Worm (Caenorhabditis elegans) whole organism, L4 larva: Measurements from ENCODE around the gene ctr-9.

ENCODE experiments used
- D1046.2 ChIP-seq: fragments of 200-800 bp; sonication (Bioruptor generic); IDR thresholded peaks from 2 replicates; pipeline ENCODE4 v1.3.6; 2022; ENCODE audit warnings: missing genetic modification characterization, missing compliant biosample characterization
- F26F4.8 ChIP-seq: fragments of 200-800 bp; sonication (Bioruptor generic); conservative IDR thresholded peaks from 2 replicates; pipeline ENCODE4 v1.3.6; 2022; ENCODE audit warnings: missing genetic modification characterization, missing compliant biosample characterization
- F37D6.2 ChIP-seq: sonication (generic microtip); optimal IDR thresholded peaks from 2 replicates; lab custom pipeline; 2016; ENCODE audit warnings: mild to moderate bottlenecking, missing genetic modification characterization, missing compliant biosample characterization
- F44E2.7 ChIP-seq: fragments of 200-800 bp; sonication (Bioruptor generic); IDR thresholded peaks from 2 replicates; pipeline ENCODE4 v2.1.2; 2022; ENCODE audit warnings: missing genetic modification characterization, missing compliant biosample characterization
- F49E8.2 ChIP-seq: sonication (generic microtip); optimal IDR thresholded peaks from 2 replicates; lab custom pipeline; 2016; ENCODE audit warnings: missing compliant biosample characterization, mild to moderate bottlenecking, missing genetic modification characterization, borderline replicate concordance
- Y5F2A.4 ChIP-seq: fragments of 200-800 bp; sonication (Bioruptor generic); optimal IDR thresholded peaks from 2 replicates; lab custom pipeline; 2018; ENCODE audit warnings: mild to moderate bottlenecking, missing genetic modification characterization, missing compliant biosample characterization
- aha-1 ChIP-seq: fragments of 150-350 bp; peaks from one replicate; lab custom pipeline; 2014; ENCODE audit warnings: missing biosample characterization, missing genetic modification characterization
- attf-4 ChIP-seq: sonication (generic microtip); optimal IDR thresholded peaks from 3 replicates; lab custom pipeline; 2017; ENCODE audit warnings: missing biosample characterization, missing genetic modification characterization
- ceh-28 ChIP-seq: fragments of 150-350 bp; optimal IDR thresholded peaks from 2 replicates; lab custom pipeline; 2014; ENCODE audit warnings: missing biosample characterization, missing genetic modification reagents, missing genetic modification characterization
- ceh-32 ChIP-seq: sonication (generic microtip); optimal IDR thresholded peaks from 2 replicates; lab custom pipeline; 2016; ENCODE audit warnings: mild to moderate bottlenecking, missing genetic modification characterization, missing compliant biosample characterization; ENCODE audit not compliant: poor library complexity
- ceh-82 ChIP-seq: sonication (generic microtip); optimal IDR thresholded peaks from 2 replicates; lab custom pipeline; 2017; ENCODE audit warnings: missing biosample characterization, missing genetic modification characterization
- ces-1 ChIP-seq: fragments of 150-350 bp; sonication (generic microtip); optimal IDR thresholded peaks from 4 replicates; lab custom pipeline; 2014; ENCODE audit warnings: missing biosample characterization, missing genetic modification reagents, missing genetic modification characterization
- cey-2 ChIP-seq: sonication (generic microtip); optimal IDR thresholded peaks from 3 replicates; lab custom pipeline; 2017; ENCODE audit warnings: missing genetic modification characterization, mild to moderate bottlenecking, missing compliant biosample characterization, antibody characterized with exemption, borderline replicate concordance; ENCODE audit not compliant: insufficient read depth
- daf-12 ChIP-seq: fragments of 150-350 bp; optimal IDR thresholded peaks from 2 replicates; lab custom pipeline; 2014; ENCODE audit warnings: missing biosample characterization, missing genetic modification reagents, missing genetic modification characterization
- daf-16 ChIP-seq, 3 experiments: sonication (generic microtip); optimal IDR thresholded peaks; 2 replicates each; lab custom pipeline; 2016 to 2017; ENCODE audit warnings: missing genetic modification characterization in 3 of 3, missing genetic modification reagents in 3 of 3, mild to moderate bottlenecking in 2 of 3, missing compliant biosample characterization in 2 of 3, missing biosample characterization in 1 of 3, moderate library complexity in 1 of 3
- daf-19 ChIP-seq: fragments of 200-800 bp; sonication (Bioruptor generic); conservative IDR thresholded peaks from 2 replicates; pipeline ENCODE4 v1.3.6; 2022; ENCODE audit warnings: missing genetic modification characterization, missing compliant biosample characterization
- dmd-6 ChIP-seq: fragments of 200-800 bp; sonication (Bioruptor generic); IDR thresholded peaks from 2 replicates; pipeline ENCODE4 v1.3.6; 2022; ENCODE audit warnings: missing genetic modification reagents, missing genetic modification characterization, missing compliant biosample characterization
- dmd-8 ChIP-seq: fragments of 200-800 bp; sonication (Bioruptor generic); IDR thresholded peaks from 2 replicates; pipeline ENCODE4 v1.3.6; 2022; ENCODE audit warnings: missing genetic modification characterization, missing compliant biosample characterization
- dpl-1 ChIP-seq: fragments of 150-350 bp; optimal IDR thresholded peaks from 2 replicates; lab custom pipeline; 2014; ENCODE audit warnings: missing biosample characterization, missing genetic modification reagents, missing genetic modification characterization
- duxl-1 ChIP-seq: sonication (generic microtip); optimal IDR thresholded peaks from 2 replicates; lab custom pipeline; 2016; ENCODE audit warnings: mild to moderate bottlenecking, missing genetic modification characterization, moderate library complexity, missing compliant biosample characterization; ENCODE audit not compliant: poor library complexity
- gei-8 ChIP-seq: fragments of 200-800 bp; sonication (Bioruptor generic); optimal IDR thresholded peaks from 2 replicates; lab custom pipeline; 2018; ENCODE audit warnings: mild to moderate bottlenecking, missing genetic modification characterization, missing compliant biosample characterization
- hif-1 ChIP-seq, 2 experiments: sonication (generic microtip); optimal IDR thresholded peaks; 2 replicates each; lab custom pipeline; 2016 to 2017; ENCODE audit warnings: missing compliant biosample characterization in 2 of 2, missing genetic modification characterization in 2 of 2, missing genetic modification reagents in 2 of 2, missing genotype in 2 of 2, mild to moderate bottlenecking in 1 of 2
- hlh-11 ChIP-seq: fragments of 200-800 bp; sonication (Bioruptor generic); optimal IDR thresholded peaks from 2 replicates; lab custom pipeline; 2018; ENCODE audit warnings: mild to moderate bottlenecking, missing genetic modification characterization, missing compliant biosample characterization
- hmg-1.1 ChIP-seq: fragments of 200-800 bp; sonication (Bioruptor generic); IDR thresholded peaks from 2 replicates; pipeline ENCODE4 v1.3.6; 2022; ENCODE audit warnings: missing genetic modification reagents, missing genetic modification characterization, missing compliant biosample characterization
- lin-1 ChIP-seq: fragments of 200-800 bp; sonication (Bioruptor generic); IDR thresholded peaks from 2 replicates; pipeline ENCODE4 v1.3.6; 2022; ENCODE audit warnings: missing genetic modification reagents, missing genetic modification characterization, missing compliant biosample characterization
- lin-13 ChIP-seq: fragments of 150-350 bp; optimal IDR thresholded peaks from 2 replicates; lab custom pipeline; 2014; ENCODE audit warnings: missing biosample characterization, missing genetic modification reagents, missing genetic modification characterization
- lin-15B ChIP-seq: fragments of 150-350 bp; sonication (generic microtip); optimal IDR thresholded peaks from 3 replicates; lab custom pipeline; 2014; ENCODE audit warnings: missing biosample characterization, missing genetic modification characterization
- lir-3 ChIP-seq: sonication (generic microtip); optimal IDR thresholded peaks from 2 replicates; lab custom pipeline; 2016; ENCODE audit warnings: mild to moderate bottlenecking, missing genetic modification characterization, missing compliant biosample characterization
- lsy-2 ChIP-seq, 2 experiments: fragments of 150-350 bp in 1 of 2; sonication (generic microtip) in 1 of 2; optimal IDR thresholded peaks; 2 replicates each; lab custom pipeline; 2014 to 2017; ENCODE audit warnings: missing biosample characterization in 2 of 2, missing genetic modification characterization in 2 of 2
- madf-5 ChIP-seq, 2 experiments: fragments of 200-800 bp; sonication (Bioruptor generic); IDR thresholded peaks; 2 replicates each; pipeline ENCODE4 v1.3.6; 2022; ENCODE audit warnings: missing compliant biosample characterization in 2 of 2, missing genetic modification characterization in 2 of 2
- mdl-1 ChIP-seq, 2 experiments: fragments of 150-350 bp in 1 of 2; sonication (generic microtip) in 1 of 2; optimal IDR thresholded peaks; 2 replicates each; lab custom pipeline; 2014 to 2017; ENCODE audit warnings: missing biosample characterization in 2 of 2, missing genetic modification characterization in 2 of 2
- mxl-2 ChIP-seq: fragments of 200-800 bp; sonication (Bioruptor generic); conservative IDR thresholded peaks from 2 replicates; pipeline ENCODE4 v1.3.6; 2022; ENCODE audit warnings: missing genetic modification reagents, missing genetic modification characterization, missing compliant biosample characterization
- nhr-111 ChIP-seq: fragments of 200-800 bp; sonication (Bioruptor generic); optimal IDR thresholded peaks from 2 replicates; lab custom pipeline; 2018; ENCODE audit warnings: mild to moderate bottlenecking, missing genetic modification characterization, missing compliant biosample characterization
- nhr-237 ChIP-seq: sonication (generic microtip); optimal IDR thresholded peaks from 2 replicates; lab custom pipeline; 2017; ENCODE audit warnings: missing biosample characterization, missing genetic modification characterization
- nhr-42 ChIP-seq: fragments of 200-800 bp; sonication (Bioruptor generic); IDR thresholded peaks from 2 replicates; pipeline ENCODE4 v1.3.6; 2022; ENCODE audit warnings: missing genetic modification characterization, missing compliant biosample characterization
- nhr-6 ChIP-seq: fragments of 150-350 bp; optimal IDR thresholded peaks from 2 replicates; lab custom pipeline; 2014; ENCODE audit warnings: missing biosample characterization, missing genetic modification characterization
- nhr-77 ChIP-seq: fragments of 150-350 bp; optimal IDR thresholded peaks from 2 replicates; lab custom pipeline; 2014; ENCODE audit warnings: missing biosample characterization, missing genetic modification characterization
- pha-4 ChIP-seq, 2 experiments: fragments of 150-350 bp in 1 of 2; fragments of 200-800 bp in 1 of 2; sonication (Bioruptor generic) in 1 of 2; IDR thresholded peaks in 1 of 2; optimal IDR thresholded peaks in 1 of 2; 2 replicates each; pipeline versions ENCODE4 v1.3.6 to Lab custom; 2014 to 2022; ENCODE audit warnings: missing genetic modification characterization in 2 of 2, missing genetic modification reagents in 2 of 2, missing biosample characterization in 1 of 2, missing compliant biosample characterization in 1 of 2
- pqm-1 ChIP-seq: sonication (generic microtip); optimal IDR thresholded peaks from 2 replicates; lab custom pipeline; 2017; ENCODE audit warnings: missing biosample characterization, missing genetic modification characterization
- saeg-2 ChIP-seq: fragments of 200-800 bp; sonication (Bioruptor generic); IDR thresholded peaks from 2 replicates; pipeline ENCODE4 v1.3.6; 2022; ENCODE audit warnings: missing genetic modification reagents, missing genetic modification characterization, missing compliant biosample characterization
- snpc-4 ChIP-seq: fragments of 150-350 bp; optimal IDR thresholded peaks from 2 replicates; lab custom pipeline; 2014; ENCODE audit warnings: missing biosample characterization, missing genetic modification characterization
- unc-39 ChIP-seq: sonication (generic microtip); optimal IDR thresholded peaks from 2 replicates; lab custom pipeline; 2017; ENCODE audit warnings: missing biosample characterization, missing genetic modification characterization
- vab-7 ChIP-seq: fragments of 200-800 bp; sonication (Bioruptor generic); IDR thresholded peaks from 2 replicates; pipeline ENCODE4 v1.3.6; 2022; ENCODE audit warnings: missing genetic modification reagents, missing genetic modification characterization, missing compliant biosample characterization
- zag-1 ChIP-seq: fragments of 150-350 bp; optimal IDR thresholded peaks from 2 replicates; lab custom pipeline; 2014; ENCODE audit warnings: missing biosample characterization, missing genetic modification characterization
- zfp-2 ChIP-seq: sonication (generic microtip); optimal IDR thresholded peaks from 2 replicates; lab custom pipeline; 2016; ENCODE audit warnings: mild to moderate bottlenecking, missing genetic modification characterization, missing compliant biosample characterization
- ztf-11 ChIP-seq: fragments of 150-350 bp; optimal IDR thresholded peaks from 2 replicates; lab custom pipeline; 2014; ENCODE audit warnings: missing biosample characterization, missing genetic modification characterization
- ztf-7 ChIP-seq: fragments of 150-350 bp; optimal IDR thresholded peaks from 2 replicates; lab custom pipeline; 2014; ENCODE audit warnings: missing biosample characterization, missing genetic modification characterization

ctr-9 gene

DNA sequence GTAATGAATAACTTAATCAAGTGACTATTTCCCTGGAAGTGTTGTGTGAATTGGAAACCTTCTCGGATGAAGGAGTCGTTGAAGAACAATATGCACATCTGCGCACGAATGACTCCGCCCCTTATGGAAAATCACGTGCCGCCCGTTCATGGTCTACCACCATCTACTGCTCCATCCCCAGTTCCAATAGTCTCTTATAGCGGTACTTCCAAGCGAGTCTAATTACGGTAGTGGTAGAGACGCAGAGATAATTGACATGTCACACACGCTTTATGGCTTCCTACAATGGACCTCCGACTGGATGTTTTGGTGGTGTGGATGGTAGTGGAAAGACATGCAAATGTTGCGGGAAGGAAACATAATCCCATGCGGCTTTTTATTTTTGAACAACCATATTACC lies 40.3 kb upstream of the ctr-9 start (continued):
- TF ChIP-seq zag-1 (tag; lab: Kevin White, UChicago) (no peak), lir-3 (no peak), F37D6.2 (tag; lab: Kevin White, UChicago) (no peak), pha-4 (GFP tag; IDR thresholded peaks at IDR 0.05; lab: Robert Waterston, UW) (no peak), pha-4 (tag; optimal IDR thresholded peaks at IDR 0.05; lab: Kevin White, UChicago) (no peak), saeg-2 (GFP tag; lab: Robert Waterston, UW) (no peak), daf-12 (tag; lab: Kevin White, UChicago) (no peak), lin-15B (tag; lab: Kevin White, UChicago) (no peak), ztf-11 (no peak), F26F4.8 (no peak), ces-1 (GFP tag; lab: Kevin White, UChicago) (no peak), lin-1 (GFP tag; lab: Robert Waterston, UW) (no peak), gei-8 (GFP tag; lab: Kevin White, UChicago) (no peak), F44E2.7 (GFP tag; lab: Robert Waterston, UW) (no peak), daf-16 (GFP tag; optimal IDR thresholded peaks at IDR 0.05; lab: Kevin White, UChicago) (no peak), daf-16 (tag; optimal IDR thresholded peaks at IDR 0.05; lab: Kevin White, UChicago) (no peak), F49E8.2 (tag; lab: Kevin White, UChicago) (no peak), ztf-7 (tag; lab: Kevin White, UChicago) (no peak), lin-13 (GFP tag; lab: Kevin White, UChicago) (no peak), nhr-111 (GFP tag; lab: Kevin White, UChicago) (no peak), nhr-42 (GFP tag; lab: Robert Waterston, UW) (no peak)

DNA sequence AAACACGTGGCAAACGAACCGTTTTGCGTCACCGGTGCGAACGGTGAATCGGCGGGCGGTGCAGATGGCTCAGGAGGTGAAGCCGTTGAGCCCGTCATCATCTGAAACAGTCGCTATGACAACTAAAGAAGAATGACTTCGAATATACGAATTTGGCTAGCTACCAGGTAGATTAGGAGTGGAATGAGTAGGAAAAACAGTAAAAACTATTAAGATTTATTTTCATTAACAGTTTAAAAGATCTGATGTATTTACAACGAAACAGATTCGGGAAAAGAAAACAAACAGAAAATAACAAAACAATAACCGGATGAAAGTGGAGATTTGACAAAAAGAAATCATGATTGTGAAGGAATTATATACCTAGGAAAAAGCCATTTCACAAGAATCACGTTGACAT lies 37.2 kb upstream of the ctr-9 start, which contains the start of gene F54C8.7:
TSS of gene F54C8.7 (minus strand) at position 101 of the 400 bp plus-strand sequence.
- TF ChIP-seq zfp-2 (tag; lab: Kevin White, UChicago): no peak
- TF ChIP-seq dpl-1 (GFP tag; lab: Kevin White, UChicago): no peak
- TF ChIP-seq F37D6.2 (tag; lab: Kevin White, UChicago): no peak
- no peak for TF ChIP-seq ztf-7 (tag; lab: Kevin White, UChicago)
- TF ChIP-seq ceh-32 (tag; lab: Kevin White, UChicago): no peak
- TF ChIP-seq nhr-77 (tag; lab: Kevin White, UChicago): no peak
- no peak for TF ChIP-seq hmg-1.1
- TF ChIP-seq madf-5 (GFP tag; IDR thresholded peaks at IDR 0.05; lab: Robert Waterston, UW): no peak
- TF ChIP-seq gei-8 (GFP tag; lab: Kevin White, UChicago): no peak
- no peak for TF ChIP-seq mdl-1 (tag; optimal IDR thresholded peaks at IDR 0.05; lab: Kevin White, UChicago)
- TF ChIP-seq zag-1 (tag; lab: Kevin White, UChicago): no peak
- no peak for TF ChIP-seq aha-1 (tag; lab: Kevin White, UChicago)
- no peak for TF ChIP-seq mxl-2 (GFP tag; lab: Robert Waterston, UW)
- TF ChIP-seq dmd-6: no peak
- no peak for TF ChIP-seq nhr-237 (tag; lab: Kevin White, UChicago)
- no peak for TF ChIP-seq nhr-6 (tag; lab: Kevin White, UChicago)
- no peak for TF ChIP-seq snpc-4 (tag; lab: Kevin White, UChicago)
- TF ChIP-seq, all 104 proteins: peak for 0

DNA sequence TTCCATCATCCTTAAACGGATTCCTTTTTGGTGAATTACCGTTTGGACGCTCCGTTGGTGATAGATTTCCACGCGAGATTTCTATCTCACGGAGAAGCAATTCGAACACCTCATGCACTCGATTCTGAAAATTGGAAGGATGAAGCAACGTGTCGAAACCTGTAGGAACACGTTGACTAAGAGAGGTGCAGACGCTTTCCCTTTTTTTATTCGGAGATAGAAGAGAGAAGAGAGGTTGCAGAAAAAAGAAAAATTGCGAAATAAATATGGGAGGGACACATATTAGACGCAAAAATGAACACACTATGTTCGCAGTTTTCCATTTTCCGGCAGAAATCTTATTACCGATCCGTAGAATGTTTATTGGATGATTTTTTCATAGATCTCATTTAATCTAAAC lies 36.5 kb upstream of the ctr-9 start:
- TF ChIP-seq ceh-82 (no peak), unc-39 (no peak), D1046.2 (no peak), lir-3 (no peak), cey-2 (peak; percentile 4), gei-8 (GFP tag; lab: Kevin White, UChicago) (no peak), hmg-1.1 (no peak), duxl-1 (tag; lab: Kevin White, UChicago) (no peak), dmd-8 (GFP tag; lab: Robert Waterston, UW) (no peak), attf-4 (tag; lab: Kevin White, UChicago) (no peak), daf-19 (no peak), nhr-237 (tag; lab: Kevin White, UChicago) (no peak), ceh-28 (no peak), pqm-1 (tag; lab: Kevin White, UChicago) (no peak), madf-5 (GFP tag; IDR thresholded peaks at IDR 0.05; lab: Robert Waterston, UW) (no peak), Y5F2A.4 (GFP tag; lab: Kevin White, UChicago) (no peak), vab-7 (GFP tag; lab: Robert Waterston, UW) (no peak), lsy-2 (tag; optimal IDR thresholded peaks at IDR 0.05; lab: Kevin White, UChicago) (peak in 1 of 2 experiments; percentile 12), nhr-6 (tag; lab: Kevin White, UChicago) (no peak), hif-1 (tag; optimal IDR thresholded peaks at IDR 0.05; lab: Kevin White, UChicago) (no peak), hlh-11 (tag; lab: Kevin White, UChicago) (peak; percentile 22), dpl-1 (GFP tag; lab: Kevin White, UChicago) (no peak)
